Fruit fly (Drosophila melanogaster) whole organism, wandering third instar larva: Measurements from ENCODE around the gene mask.

Experiments used
- Abd-B ChIP-seq: fragments of >200 bp; optimal IDR thresholded peaks from 2 replicates; lab custom pipeline; 2017; ENCODE audit warnings: missing biosample characterization, missing genetic modification characterization
- CG32264 ChIP-seq: fragments of 200-800 bp; sonication (Bioruptor generic); optimal IDR thresholded peaks from 2 replicates; lab custom pipeline; 2016; ENCODE audit warnings: missing biosample characterization, missing genetic modification characterization
- CG9705 ChIP-seq: fragments of 200-800 bp; sonication (Bioruptor generic); optimal IDR thresholded peaks from 2 replicates; lab custom pipeline; 2018; ENCODE audit warnings: missing biosample characterization, mild to moderate bottlenecking, missing genetic modification characterization
- CrebA ChIP-seq: fragments of 200-800 bp; sonication (Bioruptor generic); optimal IDR thresholded peaks from 2 replicates; lab custom pipeline; 2016; ENCODE audit warnings: missing biosample characterization, mild to moderate bottlenecking, missing genetic modification characterization, borderline replicate concordance
- Dfd ChIP-seq: fragments of >200 bp; optimal IDR thresholded peaks from 2 replicates; lab custom pipeline; 2017; ENCODE audit warnings: missing biosample characterization, missing genetic modification characterization
- Dif ChIP-seq: fragments of 200-275, 200-300 bp; sonication (Bioruptor generic); optimal IDR thresholded peaks from 2 replicates; lab custom pipeline; 2018; ENCODE audit warnings: missing biosample characterization, missing genetic modification characterization; ENCODE audit not compliant: partially characterized antibody
- GATAd ChIP-seq: sonication (Bioruptor generic); optimal IDR thresholded peaks from 2 replicates; lab custom pipeline; 2016; ENCODE audit warnings: missing biosample characterization, missing genetic modification characterization
- HLH106 ChIP-seq: fragments of 200-800 bp; optimal IDR thresholded peaks from 3 replicates; lab custom pipeline; 2019; ENCODE audit warnings: missing biosample characterization, mild to moderate bottlenecking, missing genetic modification characterization, moderate library complexity
- Hnf4 ChIP-seq: fragments of 200-800 bp; sonication (Bioruptor generic); optimal IDR thresholded peaks from 2 replicates; lab custom pipeline; 2016; ENCODE audit warnings: missing biosample characterization, mild to moderate bottlenecking, missing genetic modification characterization
- Hr78 ChIP-seq: fragments of >200 bp; optimal IDR thresholded peaks from 2 replicates; lab custom pipeline; 2017; ENCODE audit warnings: missing biosample characterization, missing genetic modification characterization
- Hr83 ChIP-seq: fragments of 200-300 bp; sonication (Bioruptor generic); optimal IDR thresholded peaks from 2 replicates; lab custom pipeline; 2016; ENCODE audit warnings: missing biosample characterization, mild to moderate bottlenecking, missing genetic modification characterization, moderate library complexity; ENCODE audit not compliant: poor library complexity, severe bottlenecking
- Jra ChIP-seq: sonication (Bioruptor generic); optimal IDR thresholded peaks from 2 replicates; lab custom pipeline; 2016; ENCODE audit warnings: missing biosample characterization, missing genetic modification characterization
- Mio ChIP-seq: sonication (Bioruptor generic); optimal IDR thresholded peaks from 2 replicates; lab custom pipeline; 2016; ENCODE audit warnings: missing biosample characterization, missing genetic modification characterization
- Myc ChIP-seq: fragments of >200 bp; optimal IDR thresholded peaks from 2 replicates; lab custom pipeline; 2017
- N ChIP-seq: fragments of >200 bp; optimal IDR thresholded peaks from 2 replicates; lab custom pipeline; 2018; ENCODE audit warnings: missing biosample characterization, missing external identifiers, missing genetic modification characterization
- OdsH ChIP-seq: fragments of 200-800 bp; sonication (Bioruptor generic); optimal IDR thresholded peaks from 2 replicates; lab custom pipeline; 2016; ENCODE audit warnings: missing biosample characterization, mild to moderate bottlenecking, missing genetic modification characterization
- Rel ChIP-seq, 2 experiments: fragments of 200-800 bp; sonication (Bioruptor generic) in 1 of 2; optimal IDR thresholded peaks; 2 replicates in 1 of 2; 3 replicates in 1 of 2; lab custom pipeline; 2016 to 2019; ENCODE audit warnings: mild to moderate bottlenecking in 2 of 2, missing biosample characterization in 2 of 2, missing genetic modification characterization in 2 of 2, moderate library complexity in 1 of 2
- Sp1 ChIP-seq: fragments of 200-800 bp; sonication (Bioruptor generic); optimal IDR thresholded peaks from 3 replicates; lab custom pipeline; 2019; ENCODE audit warnings: missing biosample characterization, mild to moderate bottlenecking, missing genetic modification characterization, moderate library complexity
- Vsx2 ChIP-seq: fragments of 200-300, 225-300 bp; sonication (Bioruptor generic); optimal IDR thresholded peaks from 2 replicates; lab custom pipeline; 2018; ENCODE audit warnings: missing biosample characterization, missing genetic modification characterization; ENCODE audit not compliant: partially characterized antibody
- br ChIP-seq: fragments of 200-800 bp; sonication (Bioruptor generic); optimal IDR thresholded peaks from 2 replicates; lab custom pipeline; 2016; ENCODE audit warnings: missing biosample characterization, missing genetic modification characterization
- brk ChIP-seq: fragments of 200-800 bp; sonication (Bioruptor generic); optimal IDR thresholded peaks from 2 replicates; lab custom pipeline; 2016; ENCODE audit warnings: missing biosample characterization, mild to moderate bottlenecking, missing genetic modification characterization
- dl ChIP-seq, 2 experiments: fragments of 175-275, 200-275 bp in 1 of 2; fragments of 200-275 bp in 1 of 2; sonication (Bioruptor generic); optimal IDR thresholded peaks; lab custom pipeline; 2018; ENCODE audit warnings: mild to moderate bottlenecking in 2 of 2, missing biosample characterization in 2 of 2, missing genetic modification characterization in 2 of 2, moderate library complexity in 2 of 2; ENCODE audit not compliant: partially characterized antibody in 2 of 2, insufficient read depth in 1 of 2
- dmrt93B ChIP-seq: fragments of 200-800 bp; sonication (Bioruptor generic); optimal IDR thresholded peaks from 2 replicates; lab custom pipeline; 2018; ENCODE audit warnings: missing biosample characterization, mild to moderate bottlenecking, missing genetic modification characterization
- dsf ChIP-seq: sonication (Bioruptor generic); optimal IDR thresholded peaks from 2 replicates; lab custom pipeline; 2016; ENCODE audit warnings: missing biosample characterization, missing genetic modification characterization, borderline replicate concordance
- ey ChIP-seq: fragments of 200-800 bp; sonication (Bioruptor generic); optimal IDR thresholded peaks from 2 replicates; lab custom pipeline; 2016; ENCODE audit warnings: missing biosample characterization, missing genetic modification characterization
- foxo ChIP-seq, 2 experiments: fragments of 200-800 bp; sonication (Bioruptor generic); optimal IDR thresholded peaks; 2 replicates in 1 of 2; 3 replicates in 1 of 2; lab custom pipeline; 2016 to 2017; ENCODE audit warnings: missing biosample characterization in 2 of 2, missing genetic modification characterization in 2 of 2
- fru ChIP-seq: fragments of 200-800 bp; sonication (Bioruptor generic); optimal IDR thresholded peaks from 3 replicates; lab custom pipeline; 2016; ENCODE audit warnings: missing biosample characterization, mild to moderate bottlenecking, missing genetic modification characterization
- h ChIP-seq: fragments of 200-800 bp; sonication (Bioruptor generic); optimal IDR thresholded peaks from 3 replicates; lab custom pipeline; 2016; ENCODE audit warnings: missing biosample characterization, mild to moderate bottlenecking, missing genetic modification characterization
- jim ChIP-seq: fragments of 175-275, 200-325 bp; sonication (Bioruptor generic); optimal IDR thresholded peaks from 2 replicates; lab custom pipeline; 2016; ENCODE audit warnings: missing biosample characterization, mild to moderate bottlenecking, missing genetic modification characterization
- lola ChIP-seq: fragments of >200 bp; optimal IDR thresholded peaks from 2 replicates; lab custom pipeline; 2017; ENCODE audit warnings: missing biosample characterization, missing genetic modification characterization
- pan ChIP-seq: fragments of >200 bp; optimal IDR thresholded peaks from 2 replicates; lab custom pipeline; 2017
- psq ChIP-seq: fragments of 200-800 bp; sonication (Bioruptor generic); optimal IDR thresholded peaks from 3 replicates; lab custom pipeline; 2017; ENCODE audit warnings: missing biosample characterization, mild to moderate bottlenecking, missing genetic modification characterization, moderate library complexity
- rgr ChIP-seq: fragments of 200-800 bp; sonication (Bioruptor generic); optimal IDR thresholded peaks from 3 replicates; lab custom pipeline; 2016; ENCODE audit warnings: missing biosample characterization, mild to moderate bottlenecking, missing genetic modification characterization
- sage ChIP-seq: fragments of 200-800 bp; sonication (Bioruptor generic); optimal IDR thresholded peaks from 2 replicates; lab custom pipeline; 2016; ENCODE audit warnings: missing biosample characterization, mild to moderate bottlenecking, missing genetic modification characterization
- sv ChIP-seq: fragments of 200-800 bp; sonication (Bioruptor generic); optimal IDR thresholded peaks from 3 replicates; lab custom pipeline; 2016; ENCODE audit warnings: missing biosample characterization, missing genetic modification characterization
- tai ChIP-seq: sonication (Bioruptor generic); optimal IDR thresholded peaks from 2 replicates; lab custom pipeline; 2016; ENCODE audit warnings: missing biosample characterization, missing genetic modification characterization
- usp ChIP-seq: fragments of >200 bp; optimal IDR thresholded peaks from 2 replicates; lab custom pipeline; 2017; ENCODE audit warnings: missing biosample characterization, missing genetic modification characterization
- woc ChIP-seq: sonication (Bioruptor generic); optimal IDR thresholded peaks from 2 replicates; lab custom pipeline; 2016; ENCODE audit warnings: missing biosample characterization, mild to moderate bottlenecking, missing genetic modification characterization

mask gene

DNA sequence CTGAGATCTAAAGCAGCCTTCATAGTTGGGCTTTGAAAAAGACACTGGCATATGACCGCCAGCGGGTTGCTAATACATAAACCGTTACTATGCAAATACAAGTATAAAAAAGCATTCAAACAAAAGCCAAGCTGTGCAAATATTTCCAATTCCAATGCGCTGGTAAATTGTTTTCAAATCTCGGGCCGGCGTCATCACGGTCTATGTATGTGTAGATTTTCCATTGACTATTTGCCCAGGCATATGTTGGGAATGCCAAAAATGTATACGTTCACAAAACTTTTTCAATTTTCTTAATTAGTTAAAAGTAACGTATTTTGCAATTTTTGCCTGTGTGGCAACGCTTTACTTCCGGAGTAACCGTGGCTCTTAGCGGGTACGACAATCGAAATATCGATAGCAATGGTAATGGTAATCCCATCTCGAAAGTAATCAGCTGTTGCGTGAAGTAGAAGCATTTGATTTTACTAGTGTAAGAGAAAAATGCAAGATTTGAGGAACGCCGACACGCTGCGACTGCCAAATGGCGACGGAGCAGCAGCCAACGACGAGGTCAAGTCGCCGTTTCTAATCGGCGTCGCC, 59.5 kb downstream of the mask start, which contains the start of the genes CG34290 and Uck:
Gene CG34290 (minus strand): TSS at position 51 of the 582 bp plus-strand sequence.
Gene Uck (plus strand): TSS at position 405 of the 582 bp plus-strand sequence.
- peak; percentile 54 for TF ChIP-seq sv
- no peak for TF ChIP-seq Dfd (GFP tag; lab: Kevin White, UChicago)
- peak; percentile 63 for TF ChIP-seq OdsH (GFP tag; lab: Kevin White, UChicago)
- no peak for TF ChIP-seq tai (GFP tag; lab: Kevin White, UChicago)
- TF ChIP-seq Dif (GFP tag; lab: Kevin White, UChicago): no peak
- peak; percentile 70 for TF ChIP-seq h (GFP tag; lab: Kevin White, UChicago)
- no peak for TF ChIP-seq Mio (GFP tag; lab: Kevin White, UChicago)
- peak; percentile 52 for TF ChIP-seq Hnf4 (GFP tag; lab: Kevin White, UChicago)
- TF ChIP-seq rgr (GFP tag; lab: Kevin White, UChicago): peak; percentile 88
- TF ChIP-seq N (GFP tag; lab: Kevin White, UChicago): no peak
- peak; percentile 72 for TF ChIP-seq Sp1 (GFP tag; lab: Kevin White, UChicago)
- peak; percentile 77 for TF ChIP-seq br (GFP tag; lab: Kevin White, UChicago)
- TF ChIP-seq Hr83 (GFP tag; lab: Kevin White, UChicago): peak; percentile 54
- peak; percentile 25 for TF ChIP-seq ey
- peak; percentile 5 for TF ChIP-seq psq (GFP tag; lab: Kevin White, UChicago)
- TF ChIP-seq woc (GFP tag; lab: Kevin White, UChicago): no peak
- TF ChIP-seq dsf (GFP tag; lab: Kevin White, UChicago): peak; percentile 2
- TF ChIP-seq Rel (GFP tag; optimal IDR thresholded peaks at IDR 0.05; lab: Kevin White, UChicago): no peak
- TF ChIP-seq Rel (tag; optimal IDR thresholded peaks at IDR 0.05; lab: Kevin White, UChicago): peak; percentile 65
- TF ChIP-seq HLH106 (tag; lab: Kevin White, UChicago): peak; percentile 69
- no peak for TF ChIP-seq CG32264
- no peak for TF ChIP-seq Myc (lab: Kevin White, UChicago)
- no peak for TF ChIP-seq dl (GFP tag; optimal IDR thresholded peaks at IDR 0.05; lab: Kevin White, UChicago; ENCODE audit: insufficient read depth in 1 of 2, partially characterized antibody in 2 of 2)
- TF ChIP-seq fru (GFP tag; lab: Kevin White, UChicago): no peak
- TF ChIP-seq GATAd (GFP tag; lab: Kevin White, UChicago): no peak
- peak; percentile 10 for TF ChIP-seq sage (GFP tag; lab: Kevin White, UChicago)
- TF ChIP-seq Jra: no peak
- TF ChIP-seq lola (GFP tag; lab: Kevin White, UChicago): no peak
- TF ChIP-seq dmrt93B (GFP tag; lab: Kevin White, UChicago): peak; percentile 75
- no peak for TF ChIP-seq brk (GFP tag; lab: Kevin White, UChicago)
- TF ChIP-seq Vsx2 (GFP tag; lab: Kevin White, UChicago): peak; percentile 98
- TF ChIP-seq jim (GFP tag; lab: Kevin White, UChicago): no peak
- no peak for TF ChIP-seq pan (lab: Kevin White, UChicago)
- TF ChIP-seq Abd-B (GFP tag; lab: Kevin White, UChicago): no peak
- TF ChIP-seq CG9705 (GFP tag; lab: Kevin White, UChicago): peak; percentile 87
- TF ChIP-seq CrebA (GFP tag; lab: Kevin White, UChicago): no peak
- peak in 1 of 2 experiments; percentile 59 for TF ChIP-seq foxo (GFP tag; optimal IDR thresholded peaks at IDR 0.05; lab: Kevin White, UChicago)
- no peak for TF ChIP-seq usp (GFP tag; lab: Kevin White, UChicago)
- no peak for TF ChIP-seq Hr78 (GFP tag; lab: Kevin White, UChicago)

DNA sequence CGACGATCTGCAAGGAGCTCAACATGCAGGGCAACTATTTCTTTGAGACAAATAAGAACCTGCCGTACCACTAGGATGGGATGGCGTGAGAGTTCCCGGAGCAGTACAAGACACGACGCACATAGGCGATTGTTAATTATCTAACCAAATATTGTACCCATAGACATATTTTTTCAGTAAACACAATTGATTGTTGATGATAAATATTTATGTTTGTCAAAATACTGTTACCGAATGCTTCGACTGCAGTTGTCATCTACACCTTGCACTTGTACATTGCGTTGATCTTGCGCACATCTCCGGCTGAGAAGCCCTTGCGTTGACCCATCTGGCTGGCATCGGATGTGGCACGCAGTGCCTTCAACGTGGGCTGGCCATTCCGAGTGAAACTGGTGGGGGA, 62.8 kb downstream of the mask start:
- TF ChIP-seq CG9705 (GFP tag; lab: Kevin White, UChicago) (no peak), foxo (GFP tag; optimal IDR thresholded peaks at IDR 0.05; lab: Kevin White, UChicago) (no peak)
